Fruit fly (Drosophila melanogaster) Kc167 (cell line): ENCODE data around the gene CG32032.

ENCODE experiments used
- Myc ChIP-seq: fragments of >200 bp; optimal IDR thresholded peaks from 2 replicates; lab custom pipeline; 2017; ENCODE audit warnings: missing external identifiers
- Sin3A ChIP-seq: fragments of >200 bp; optimal IDR thresholded peaks from 2 replicates; lab custom pipeline; 2018; ENCODE audit warnings: missing external identifiers
- h ChIP-seq: fragments of >200 bp; optimal IDR thresholded peaks from 3 replicates; lab custom pipeline; 2018; ENCODE audit warnings: missing external identifiers
- psq ChIP-seq: fragments of >200 bp; optimal IDR thresholded peaks from 2 replicates; lab custom pipeline; 2017; ENCODE audit warnings: missing external identifiers
- ttk ChIP-seq: sonication (Bioruptor generic); optimal IDR thresholded peaks from 2 replicates; lab custom pipeline; 2017; ENCODE audit warnings: missing external identifiers

DNA sequence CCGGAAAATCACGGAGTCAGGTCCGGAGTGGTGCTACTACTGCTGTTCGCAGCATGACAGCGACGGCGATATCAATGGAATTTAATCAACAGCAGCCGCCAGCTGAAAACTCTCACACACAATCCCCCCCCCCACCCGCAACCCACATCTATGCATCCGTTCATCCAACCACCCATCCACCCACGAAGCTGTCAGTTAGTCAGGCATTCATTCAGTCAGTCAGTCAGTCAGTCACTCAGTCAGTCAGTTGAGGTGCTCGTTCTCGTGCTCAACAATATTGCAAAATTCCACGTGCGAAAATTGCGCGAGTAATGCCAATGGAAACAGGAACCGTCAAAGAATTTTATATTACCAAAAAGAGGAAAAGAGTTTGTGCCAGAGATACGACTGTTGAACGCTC lies 22.8 kb downstream of the CG32032 start:
- TF ChIP-seq Sin3A: no peak
- TF ChIP-seq psq (lab: Kevin White, UChicago): no peak
- TF ChIP-seq h (lab: Kevin White, UChicago): no peak
- TF ChIP-seq ttk (lab: Kevin White, UChicago): no peak
- TF ChIP-seq Myc (lab: Kevin White, UChicago): no peak
